Fruit fly (Drosophila melanogaster) whole organism, embryonic: ENCODE results near the gene CG32299.

Experiments used
- Antp ChIP-seq: fragments of 200-800 bp; sonication (Bioruptor generic); optimal IDR thresholded peaks from 3 replicates; lab custom pipeline; 2016; ENCODE audit warnings: missing biosample characterization, missing genetic modification characterization
- Asciz ChIP-seq: fragments of 200-800 bp; sonication (Bioruptor generic); optimal IDR thresholded peaks from 2 replicates; lab custom pipeline; 2017; ENCODE audit warnings: missing biosample characterization, mild to moderate bottlenecking, missing genetic modification characterization, missing genetic modification reagents
- B-H2 ChIP-seq: fragments of 200-800 bp; sonication (Bioruptor generic); optimal IDR thresholded peaks from 2 replicates; lab custom pipeline; 2018; ENCODE audit warnings: missing biosample characterization, mild to moderate bottlenecking, missing genetic modification characterization
- CG10209 ChIP-seq: fragments of 200-800 bp; sonication (Bioruptor generic); optimal IDR thresholded peaks from 3 replicates; lab custom pipeline; 2017; ENCODE audit warnings: missing biosample characterization, mild to moderate bottlenecking, missing genetic modification characterization, missing genetic modification reagents
- CG10366 ChIP-seq: fragments of 200-800 bp; sonication (Bioruptor generic); IDR thresholded peaks from 2 replicates; pipeline ENCODE4 v1.3.6; 2022; ENCODE audit warnings: missing biosample characterization, missing genetic modification characterization
- CG10959 ChIP-seq: fragments of 200-800 bp; sonication (Bioruptor generic); IDR thresholded peaks from 2 replicates; pipeline ENCODE4 v1.3.6; 2022; ENCODE audit warnings: missing biosample characterization, missing genetic modification characterization
- CG10979 ChIP-seq: fragments of 200-800 bp; sonication (Bioruptor generic); optimal IDR thresholded peaks from 2 replicates; lab custom pipeline; 2018; ENCODE audit warnings: missing biosample characterization, mild to moderate bottlenecking, missing genetic modification characterization, moderate library complexity
- CG11085 ChIP-seq: fragments of 200-800 bp; sonication (Bioruptor generic); IDR thresholded peaks from 2 replicates; pipeline ENCODE4 v1.3.6; 2022; ENCODE audit warnings: missing biosample characterization, missing genetic modification characterization
- CG11695 ChIP-seq: fragments of 200-800 bp; sonication (Bioruptor generic); IDR thresholded peaks from 3 replicates; pipeline ENCODE4 v1.3.6; 2022; ENCODE audit warnings: missing biosample characterization, missing genetic modification characterization
- CG11696 ChIP-seq: fragments of 200-800 bp; sonication (Bioruptor generic); IDR thresholded peaks from 2 replicates; pipeline ENCODE4 v1.3.6; 2022; ENCODE audit warnings: missing biosample characterization, missing genetic modification characterization
- CG11723 ChIP-seq: fragments of 200-800 bp; sonication (Bioruptor generic); optimal IDR thresholded peaks from 2 replicates; lab custom pipeline; 2017; ENCODE audit warnings: missing biosample characterization, mild to moderate bottlenecking, missing genetic modification characterization
- CG12744 ChIP-seq: fragments of 200-800 bp; sonication (Bioruptor generic); optimal IDR thresholded peaks from 2 replicates; lab custom pipeline; 2016; ENCODE audit warnings: missing biosample characterization, missing genetic modification characterization
- CG13424 ChIP-seq: fragments of 200-800 bp; sonication (Bioruptor generic); optimal IDR thresholded peaks from 2 replicates; lab custom pipeline; 2019; ENCODE audit warnings: missing biosample characterization, mild to moderate bottlenecking, missing genetic modification characterization, moderate library complexity
- CG16779 ChIP-seq: fragments of 200-800 bp; sonication (Bioruptor generic); IDR thresholded peaks from 2 replicates; pipeline ENCODE4 v1.3.6; 2022; ENCODE audit warnings: missing biosample characterization, missing genetic modification characterization
- CG17186 ChIP-seq: fragments of 200-800 bp; sonication (Bioruptor generic); optimal IDR thresholded peaks from 3 replicates; lab custom pipeline; 2017; ENCODE audit warnings: missing biosample characterization, missing genetic modification reagents, missing genetic modification characterization
- CG17328 ChIP-seq: fragments of 200-800 bp; sonication (Bioruptor generic); IDR thresholded peaks from 2 replicates; pipeline ENCODE4 v1.3.6; 2022; ENCODE audit warnings: missing biosample characterization, missing genetic modification characterization
- CG17802 ChIP-seq: fragments of 200-800 bp; sonication (Bioruptor generic); optimal IDR thresholded peaks from 2 replicates; lab custom pipeline; 2018; ENCODE audit warnings: missing biosample characterization, mild to moderate bottlenecking, missing genetic modification characterization, moderate library complexity
- CG17829 ChIP-seq: fragments of 200-800 bp; optimal IDR thresholded peaks from 2 replicates; lab custom pipeline; 2019; ENCODE audit warnings: missing biosample characterization, mild to moderate bottlenecking, missing genetic modification characterization, moderate library complexity
- CG2678 ChIP-seq: fragments of 200-800 bp; sonication (Bioruptor generic); optimal IDR thresholded peaks from 3 replicates; lab custom pipeline; 2019; ENCODE audit warnings: missing biosample characterization, mild to moderate bottlenecking, missing genetic modification characterization, moderate library complexity
- CG30403 ChIP-seq: fragments of 200-800 bp; sonication (Bioruptor generic); optimal IDR thresholded peaks from 3 replicates; lab custom pipeline; 2016; ENCODE audit warnings: missing biosample characterization, missing genetic modification characterization
- CG31224 ChIP-seq: fragments of 200-800 bp; sonication (Bioruptor generic); IDR thresholded peaks from 2 replicates; pipeline ENCODE4 v1.3.6; 2022; ENCODE audit warnings: missing biosample characterization, missing genetic modification characterization
- CG33213 ChIP-seq: fragments of 200-800 bp; sonication (Bioruptor generic); optimal IDR thresholded peaks from 3 replicates; lab custom pipeline; 2016; ENCODE audit warnings: missing biosample characterization, missing genetic modification characterization
- CG33557 ChIP-seq: fragments of 200-800 bp; sonication (Bioruptor generic); optimal IDR thresholded peaks from 2 replicates; lab custom pipeline; 2019; ENCODE audit warnings: missing biosample characterization, mild to moderate bottlenecking, missing genetic modification characterization, moderate library complexity
- CG3407 ChIP-seq: fragments of 200-800 bp; sonication (Bioruptor generic); optimal IDR thresholded peaks from 2 replicates; lab custom pipeline; 2018; ENCODE audit warnings: missing biosample characterization, mild to moderate bottlenecking, missing genetic modification characterization
- CG4730 ChIP-seq: fragments of 200-800 bp; sonication (Bioruptor generic); IDR thresholded peaks from 2 replicates; pipeline ENCODE4 v1.3.6; 2022; ENCODE audit warnings: missing biosample characterization, missing genetic modification characterization
- CG6272 ChIP-seq: fragments of 200-800 bp; sonication (Bioruptor generic); IDR thresholded peaks from 2 replicates; pipeline ENCODE4 v1.3.6; 2022; ENCODE audit warnings: missing biosample characterization, missing genetic modification characterization
- CG7839 ChIP-seq: fragments of 200-800 bp; sonication (Bioruptor generic); optimal IDR thresholded peaks from 3 replicates; lab custom pipeline; 2018; ENCODE audit warnings: missing biosample characterization, mild to moderate bottlenecking, missing genetic modification characterization, moderate library complexity
- CG8478 ChIP-seq: fragments of >200 bp; optimal IDR thresholded peaks from 2 replicates; lab custom pipeline; 2018
- CG8924 ChIP-seq: fragments of 200-800 bp; optimal IDR thresholded peaks from 3 replicates; lab custom pipeline; 2019; ENCODE audit warnings: missing biosample characterization, mild to moderate bottlenecking, missing genetic modification characterization, moderate library complexity
- CG9797 ChIP-seq: fragments of 200-800 bp; sonication (Bioruptor generic); optimal IDR thresholded peaks from 3 replicates; lab custom pipeline; 2018; ENCODE audit warnings: missing biosample characterization, mild to moderate bottlenecking, missing genetic modification characterization
- D19A ChIP-seq: fragments of 200-800 bp; optimal IDR thresholded peaks from 3 replicates; lab custom pipeline; 2019; ENCODE audit warnings: missing biosample characterization, mild to moderate bottlenecking, missing genetic modification characterization, moderate library complexity
- Drgx ChIP-seq: fragments of 200-800 bp; sonication (Bioruptor generic); IDR thresholded peaks from 2 replicates; pipeline ENCODE4 v1.3.6; 2022; ENCODE audit warnings: missing biosample characterization, missing genetic modification characterization
- Med ChIP-seq: fragments of 200-800 bp; sonication (Bioruptor generic); peaks from one replicate; lab custom pipeline; 2016; ENCODE audit warnings: missing biosample characterization, missing genetic modification characterization, mild to moderate bottlenecking, inconsistent platforms, moderate library complexity
- PHDP ChIP-seq: fragments of 200-800 bp; sonication (Bioruptor generic); optimal IDR thresholded peaks from 3 replicates; lab custom pipeline; 2018; ENCODE audit warnings: missing biosample characterization, mild to moderate bottlenecking, missing genetic modification characterization, moderate library complexity
- Scr ChIP-seq: fragments of 200-800 bp; sonication (Bioruptor generic); IDR thresholded peaks from 2 replicates; pipeline ENCODE4 v1.3.6; 2022; ENCODE audit warnings: missing biosample characterization, missing genetic modification characterization; ENCODE audit not compliant: partially characterized antibody
- TFAM ChIP-seq: fragments of 200-800 bp; sonication (Bioruptor generic); optimal IDR thresholded peaks from 2 replicates; lab custom pipeline; 2017; ENCODE audit warnings: missing biosample characterization, missing genetic modification characterization, inconsistent platforms
- ap ChIP-seq: fragments of 200-800 bp; sonication (Bioruptor generic); IDR thresholded peaks from 2 replicates; pipeline ENCODE4 v1.3.6; 2022; ENCODE audit warnings: missing biosample characterization, missing genetic modification characterization
- br ChIP-seq: fragments of >200 bp; optimal IDR thresholded peaks from 2 replicates; lab custom pipeline; 2017
- da ChIP-seq: fragments of 200-800 bp; sonication (Bioruptor generic); optimal IDR thresholded peaks from 2 replicates; lab custom pipeline; 2016; ENCODE audit warnings: missing biosample characterization, missing genetic modification characterization
- danr ChIP-seq: fragments of 200-800 bp; sonication (Bioruptor generic); IDR thresholded peaks from 2 replicates; pipeline ENCODE4 v1.3.6; 2022; ENCODE audit warnings: missing biosample characterization, missing genetic modification characterization
- dmrt11E ChIP-seq: fragments of 200-800 bp; sonication (Bioruptor generic); optimal IDR thresholded peaks from 3 replicates; lab custom pipeline; 2018; ENCODE audit warnings: missing biosample characterization, mild to moderate bottlenecking, missing genetic modification characterization, moderate library complexity
- dmrt99B ChIP-seq: fragments of 200-800 bp; sonication (Bioruptor generic); optimal IDR thresholded peaks from 2 replicates; lab custom pipeline; 2018; ENCODE audit warnings: missing biosample characterization, mild to moderate bottlenecking, missing genetic modification characterization, moderate library complexity
- grau ChIP-seq: fragments of 200-800 bp; optimal IDR thresholded peaks from 3 replicates; lab custom pipeline; 2019; ENCODE audit warnings: missing biosample characterization, mild to moderate bottlenecking, missing genetic modification characterization, moderate library complexity
- insv ChIP-seq, 2 experiments: fragments of 200-800 bp; sonication (Bioruptor generic); optimal IDR thresholded peaks; 3 replicates each; lab custom pipeline; 2016 to 2018; ENCODE audit warnings: missing biosample characterization in 2 of 2, missing genetic modification characterization in 2 of 2
- ken ChIP-seq: fragments of 200-800 bp; sonication (Bioruptor generic); IDR thresholded peaks from 3 replicates; pipeline ENCODE4 v1.3.6; 2022; ENCODE audit warnings: missing biosample characterization, missing genetic modification characterization
- nerfin-2 ChIP-seq: fragments of 200-800 bp; sonication (Bioruptor generic); IDR thresholded peaks from 2 replicates; pipeline ENCODE4 v1.3.6; 2022; ENCODE audit warnings: missing biosample characterization, missing genetic modification characterization; ENCODE audit not compliant: partially characterized antibody
- nmo ChIP-seq: fragments of 200-800 bp; sonication (Bioruptor generic); optimal IDR thresholded peaks from 2 replicates; lab custom pipeline; 2018; ENCODE audit warnings: missing biosample characterization, mild to moderate bottlenecking, missing genetic modification characterization, moderate library complexity
- nom ChIP-seq: fragments of 200-800 bp; sonication (Bioruptor generic); optimal IDR thresholded peaks from 2 replicates; lab custom pipeline; 2017; ENCODE audit warnings: missing biosample characterization, missing genetic modification characterization, mild to moderate bottlenecking, moderate library complexity, missing genetic modification reagents
- org-1 ChIP-seq: fragments of 200-800 bp; sonication (Bioruptor generic); optimal IDR thresholded peaks from 2 replicates; lab custom pipeline; 2017; ENCODE audit warnings: missing biosample characterization, missing genetic modification characterization
- pum ChIP-seq: fragments of 200-800 bp; sonication (Bioruptor generic); optimal IDR thresholded peaks from 2 replicates; lab custom pipeline; 2016; ENCODE audit warnings: missing biosample characterization, missing genetic modification characterization
- row ChIP-seq: fragments of 200-800 bp; sonication (Bioruptor generic); IDR thresholded peaks from 3 replicates; pipeline ENCODE4 v1.3.6; 2022; ENCODE audit warnings: missing biosample characterization, missing genetic modification characterization
- sug ChIP-seq: fragments of 200-800 bp; optimal IDR thresholded peaks from 2 replicates; lab custom pipeline; 2019; ENCODE audit warnings: missing biosample characterization, mild to moderate bottlenecking, missing genetic modification characterization, moderate library complexity

CG32299 gene

dm6 chr3L:2399788-2400187 lies 9.0 kb upstream of the CG32299 start:
- no peak for TF ChIP-seq CG10209 (GFP tag; lab: Kevin White, UChicago)
- TF ChIP-seq ap (GFP tag; lab: Robert Waterston, UW): peak; percentile 39; the same call in 1 of the 2 replicates
- TF ChIP-seq nom (GFP tag; lab: Kevin White, UChicago): no peak
- TF ChIP-seq nerfin-2 (GFP tag; lab: Robert Waterston, UW): no peak
- no peak for TF ChIP-seq CG6272 (GFP tag; lab: Robert Waterston, UW)
- TF ChIP-seq CG30403: peak; percentile 14
- no peak for TF ChIP-seq Drgx (GFP tag; lab: Robert Waterston, UW)
- TF ChIP-seq Antp: no peak
- TF ChIP-seq sug (tag; lab: Kevin White, UChicago): no peak
- TF ChIP-seq nmo (GFP tag; lab: Kevin White, UChicago): peak; percentile 33
- no peak for TF ChIP-seq da (GFP tag; lab: Kevin White, UChicago)
- no peak for TF ChIP-seq CG8478 (lab: Kevin White, UChicago)
- TF ChIP-seq CG31224 (GFP tag; lab: Robert Waterston, UW): no peak
- no peak for TF ChIP-seq pum (GFP tag; lab: Kevin White, UChicago)
- TF ChIP-seq row (GFP tag; lab: Robert Waterston, UW): 0 out of 3 replicates have a peak, but pooled peaks have one; percentile 12
- TF ChIP-seq CG2678 (tag; lab: Kevin White, UChicago): peak; percentile 12
- TF ChIP-seq TFAM: no peak
- no peak for TF ChIP-seq Scr
- TF ChIP-seq dmrt11E (tag; lab: Kevin White, UChicago): no peak
- peak; percentile 21 for TF ChIP-seq CG17829 (tag; lab: Kevin White, UChicago)
- no peak for TF ChIP-seq CG12744 (GFP tag; lab: Kevin White, UChicago)
- TF ChIP-seq B-H2 (GFP tag; lab: Kevin White, UChicago): no peak
- TF ChIP-seq CG17328 (GFP tag; lab: Robert Waterston, UW): peak; percentile 23; the same call in 1 of the 2 replicates
- TF ChIP-seq br (lab: Kevin White, UChicago): no peak
- no peak for TF ChIP-seq CG11696 (GFP tag; lab: Robert Waterston, UW)
- TF ChIP-seq CG7839 (tag; lab: Kevin White, UChicago): peak; percentile 5
- 0 out of 2 replicates have a peak, but pooled peaks have one; percentile 8 for TF ChIP-seq CG10366 (GFP tag; lab: Robert Waterston, UW)
- TF ChIP-seq dmrt99B (tag; lab: Kevin White, UChicago): peak; percentile 10
- no peak for TF ChIP-seq CG4730 (GFP tag; lab: Robert Waterston, UW)
- TF ChIP-seq ken (GFP tag; lab: Robert Waterston, UW): no peak
- no peak for TF ChIP-seq CG33213 (GFP tag; lab: Kevin White, UChicago)
- no peak for TF ChIP-seq CG17186 (GFP tag; lab: Kevin White, UChicago)
- TF ChIP-seq PHDP: no peak
- no peak for TF ChIP-seq CG16779 (GFP tag; lab: Robert Waterston, UW)
- no peak for TF ChIP-seq CG11085
- peak; percentile 20 for TF ChIP-seq CG13424 (tag; lab: Kevin White, UChicago)
- no peak for TF ChIP-seq CG3407
- TF ChIP-seq CG8924 (tag; lab: Kevin White, UChicago): no peak
- no peak for TF ChIP-seq org-1 (GFP tag; lab: Kevin White, UChicago)
- TF ChIP-seq CG10959 (GFP tag; lab: Robert Waterston, UW): no peak
- peak; percentile 44 for TF ChIP-seq CG10979
- peak; percentile 64 for TF ChIP-seq Med
- no peak for TF ChIP-seq CG33557 (GFP tag; lab: Kevin White, UChicago)
- no peak for TF ChIP-seq CG17802 (tag; lab: Kevin White, UChicago)
- peak; percentile 20 for TF ChIP-seq D19A (tag; lab: Kevin White, UChicago)
- no peak for TF ChIP-seq Asciz (GFP tag; lab: Kevin White, UChicago)
- peak; percentile 9 for TF ChIP-seq grau (tag; lab: Kevin White, UChicago)
- no peak for TF ChIP-seq CG9797
- no peak for TF ChIP-seq danr (GFP tag; lab: Robert Waterston, UW)
- no peak for TF ChIP-seq CG11723
- no peak for TF ChIP-seq insv (GFP tag; optimal IDR thresholded peaks at IDR 0.05; lab: Kevin White, UChicago)
- TF ChIP-seq CG11695: no peak
